Worm (Caenorhabditis elegans) whole organism, midembryonic: ENCODE results near the gene F11A5.15.

Experiments used
- T22C8.4 ChIP-seq: fragments of 200-800 bp; sonication (Bioruptor generic); IDR thresholded peaks from 2 replicates; pipeline ENCODE4 v1.3.6; 2022; ENCODE audit warnings: missing genetic modification characterization, missing compliant biosample characterization
- flt-1 ChIP-seq: fragments of 200-800 bp; sonication (Bioruptor generic); IDR thresholded peaks from 2 replicates; pipeline ENCODE4 v1.3.6; 2022; ENCODE audit warnings: missing genetic modification characterization, missing compliant biosample characterization
- klf-2 ChIP-seq: fragments of 200-800 bp; sonication (Bioruptor generic); conservative IDR thresholded peaks from 2 replicates; pipeline ENCODE4 v1.3.6; 2022; ENCODE audit warnings: missing genetic modification reagents, missing genetic modification characterization, missing compliant biosample characterization
- tab-1 ChIP-seq: fragments of 200-800 bp; sonication (Bioruptor generic); IDR thresholded peaks from 2 replicates; pipeline ENCODE4 v1.3.6; 2022; ENCODE audit warnings: missing genetic modification characterization, missing compliant biosample characterization
- ztf-29 ChIP-seq: fragments of 200-800 bp; sonication (Bioruptor generic); IDR thresholded peaks from 2 replicates; pipeline ENCODE4 v1.3.6; 2022; ENCODE audit warnings: missing genetic modification reagents, missing genetic modification characterization, missing compliant biosample characterization

- TF ChIP-seq T22C8.4 (GFP tag; lab: Robert Waterston, UW) (no peak), klf-2 (GFP tag; lab: Robert Waterston, UW) (no peak), flt-1 (GFP tag; lab: Robert Waterston, UW) (no peak), tab-1 (GFP tag; lab: Robert Waterston, UW) (no peak), ztf-29 (GFP tag; lab: Robert Waterston, UW) (no peak)
These were observed 44.3 kb downstream of the F11A5.15 start for ce11 chrV:16174109-16174508.
